Worm (Caenorhabditis elegans) whole organism, late embryonic: ENCODE results near the gene F40F8.11.

Experiments
- C08G9.2 ChIP-seq: sonication (generic microtip); optimal IDR thresholded peaks from 2 replicates; lab custom pipeline; 2016; ENCODE audit warnings: mild to moderate bottlenecking, missing genetic modification characterization, moderate library complexity, missing compliant biosample characterization
- C38D4.7 ChIP-seq: fragments of 200-800 bp; sonication (Bioruptor generic); optimal IDR thresholded peaks from 2 replicates; lab custom pipeline; 2018; ENCODE audit warnings: mild to moderate bottlenecking, missing genetic modification characterization, moderate library complexity, missing compliant biosample characterization
- F13H6.1 ChIP-seq: sonication (generic microtip); optimal IDR thresholded peaks from 2 replicates; lab custom pipeline; 2016; ENCODE audit warnings: missing genetic modification characterization, missing compliant biosample characterization
- K02D7.2 ChIP-seq: sonication (generic microtip); optimal IDR thresholded peaks from 2 replicates; lab custom pipeline; 2017; ENCODE audit warnings: mild to moderate bottlenecking, missing genetic modification characterization, missing compliant biosample characterization
- K09A11.1 ChIP-seq: sonication (generic microtip); optimal IDR thresholded peaks from 2 replicates; lab custom pipeline; 2017; ENCODE audit warnings: antibody characterized with exemption, mild to moderate bottlenecking, missing genetic modification characterization, missing compliant biosample characterization; ENCODE audit not compliant: insufficient read depth
- T23F11.4 ChIP-seq: fragments of 200-800 bp; sonication (Bioruptor generic); optimal IDR thresholded peaks from 2 replicates; lab custom pipeline; 2018; ENCODE audit warnings: mild to moderate bottlenecking, missing genetic modification characterization, missing compliant biosample characterization
- ceh-14 ChIP-seq: sonication (generic microtip); optimal IDR thresholded peaks from 2 replicates; lab custom pipeline; 2016; ENCODE audit warnings: missing genotype, missing genetic modification characterization, missing compliant biosample characterization
- ceh-18 ChIP-seq: sonication (generic microtip); optimal IDR thresholded peaks from 2 replicates; lab custom pipeline; 2016; ENCODE audit warnings: missing genetic modification characterization, missing compliant biosample characterization
- ceh-19 ChIP-seq: fragments of 200-800 bp; sonication (Bioruptor generic); optimal IDR thresholded peaks from 2 replicates; lab custom pipeline; 2018; ENCODE audit warnings: mild to moderate bottlenecking, missing genetic modification characterization, missing compliant biosample characterization
- ceh-2 ChIP-seq: sonication (generic microtip); optimal IDR thresholded peaks from 2 replicates; lab custom pipeline; 2016; ENCODE audit warnings: missing genotype, missing genetic modification characterization, missing compliant biosample characterization
- ceh-22 ChIP-seq: sonication (generic microtip); optimal IDR thresholded peaks from 2 replicates; lab custom pipeline; 2017; ENCODE audit warnings: missing biosample characterization, missing genetic modification characterization
- ceh-24 ChIP-seq: sonication (generic microtip); optimal IDR thresholded peaks from 2 replicates; lab custom pipeline; 2016; ENCODE audit warnings: mild to moderate bottlenecking, missing genetic modification characterization, missing compliant biosample characterization
- ceh-48 ChIP-seq: sonication (generic microtip); optimal IDR thresholded peaks from 2 replicates; lab custom pipeline; 2016; ENCODE audit warnings: missing genetic modification characterization, inconsistent platforms, missing compliant biosample characterization
- ceh-6 ChIP-seq: fragments of 200-800 bp; sonication (Bioruptor generic); optimal IDR thresholded peaks from 2 replicates; lab custom pipeline; 2018; ENCODE audit warnings: mild to moderate bottlenecking, missing genetic modification characterization, missing compliant biosample characterization
- che-1 ChIP-seq: sonication (generic microtip); optimal IDR thresholded peaks from 2 replicates; lab custom pipeline; 2016; ENCODE audit warnings: mild to moderate bottlenecking, missing genetic modification characterization, missing compliant biosample characterization
- dmd-4 ChIP-seq: sonication (generic microtip); optimal IDR thresholded peaks from 2 replicates; lab custom pipeline; 2016; ENCODE audit warnings: borderline replicate concordance, missing genetic modification characterization, missing compliant biosample characterization
- elt-2 ChIP-seq: sonication (generic microtip); optimal IDR thresholded peaks from 2 replicates; lab custom pipeline; 2016; ENCODE audit warnings: missing genetic modification reagents, missing genetic modification characterization, missing compliant biosample characterization
- ets-4 ChIP-seq: sonication (generic microtip); optimal IDR thresholded peaks from 2 replicates; lab custom pipeline; 2016; ENCODE audit warnings: missing genetic modification characterization, missing compliant biosample characterization
- eyg-1 ChIP-seq: sonication (generic microtip); optimal IDR thresholded peaks from 2 replicates; lab custom pipeline; 2016; ENCODE audit warnings: missing genotype, missing genetic modification characterization, missing compliant biosample characterization
- fax-1 ChIP-seq: sonication (generic microtip); optimal IDR thresholded peaks from 2 replicates; lab custom pipeline; 2016; ENCODE audit warnings: missing genotype, missing genetic modification characterization, missing compliant biosample characterization
- fkh-6 ChIP-seq: sonication (generic microtip); optimal IDR thresholded peaks from 2 replicates; lab custom pipeline; 2016; ENCODE audit warnings: missing genetic modification characterization, missing compliant biosample characterization
- hlh-13 ChIP-seq: fragments of 200-800 bp; sonication (Bioruptor generic); optimal IDR thresholded peaks from 2 replicates; lab custom pipeline; 2018; ENCODE audit warnings: mild to moderate bottlenecking, missing genetic modification characterization, missing compliant biosample characterization
- hlh-15 ChIP-seq: sonication (generic microtip); optimal IDR thresholded peaks from 2 replicates; lab custom pipeline; 2016; ENCODE audit warnings: missing genetic modification characterization, missing compliant biosample characterization
- hlh-30 ChIP-seq: sonication (generic microtip); optimal IDR thresholded peaks from 2 replicates; lab custom pipeline; 2017; ENCODE audit warnings: antibody characterized with exemption, missing genetic modification characterization, missing compliant biosample characterization; ENCODE audit not compliant: insufficient read depth
- hlh-8 ChIP-seq: sonication (generic microtip); optimal IDR thresholded peaks from 2 replicates; lab custom pipeline; 2016; ENCODE audit warnings: missing genotype, missing genetic modification characterization, missing compliant biosample characterization
- lim-6 ChIP-seq: sonication (generic microtip); optimal IDR thresholded peaks from 2 replicates; lab custom pipeline; 2016; ENCODE audit warnings: missing genetic modification characterization, missing compliant biosample characterization
- lin-11 ChIP-seq: fragments of 200-800 bp; sonication (Bioruptor generic); optimal IDR thresholded peaks from 2 replicates; lab custom pipeline; 2018; ENCODE audit warnings: mild to moderate bottlenecking, missing genetic modification characterization, missing compliant biosample characterization
- madf-2 ChIP-seq: sonication (generic microtip); optimal IDR thresholded peaks from 2 replicates; lab custom pipeline; 2017; ENCODE audit warnings: missing genetic modification characterization, missing compliant biosample characterization
- mec-3 ChIP-seq: sonication (generic microtip); optimal IDR thresholded peaks from 2 replicates; lab custom pipeline; 2016; ENCODE audit warnings: borderline replicate concordance, missing genetic modification characterization, missing compliant biosample characterization
- nhr-232 ChIP-seq: sonication (generic microtip); optimal IDR thresholded peaks from 2 replicates; lab custom pipeline; 2016; ENCODE audit warnings: missing genetic modification characterization, missing compliant biosample characterization
- pag-3 ChIP-seq: sonication (generic microtip); optimal IDR thresholded peaks from 2 replicates; lab custom pipeline; 2016; ENCODE audit warnings: missing compliant biosample characterization, missing genetic modification characterization, borderline replicate concordance
- pha-4 ChIP-seq: fragments of 150-350 bp; optimal IDR thresholded peaks from 2 replicates; lab custom pipeline; 2018; ENCODE audit warnings: missing biosample characterization, missing genetic modification reagents, missing genetic modification characterization
- ref-2 ChIP-seq: sonication (generic microtip); optimal IDR thresholded peaks from 2 replicates; lab custom pipeline; 2016; ENCODE audit warnings: missing genetic modification characterization, missing compliant biosample characterization
- rnt-1 ChIP-seq: sonication (generic microtip); optimal IDR thresholded peaks from 2 replicates; lab custom pipeline; 2016; ENCODE audit warnings: missing genetic modification characterization, missing compliant biosample characterization
- sdc-2 ChIP-seq: sonication (generic microtip); optimal IDR thresholded peaks from 2 replicates; lab custom pipeline; 2016; ENCODE audit warnings: missing genotype, missing genetic modification characterization, missing compliant biosample characterization
- sox-2 ChIP-seq: fragments of 200-800 bp; sonication (Bioruptor generic); IDR thresholded peaks from 2 replicates; pipeline ENCODE4 v1.3.6; 2022; ENCODE audit warnings: missing genetic modification reagents, missing genetic modification characterization, missing compliant biosample characterization
- tbx-7 ChIP-seq: sonication (generic microtip); optimal IDR thresholded peaks from 2 replicates; lab custom pipeline; 2016; ENCODE audit warnings: missing genotype, missing genetic modification characterization, missing compliant biosample characterization
- unc-42 ChIP-seq: sonication (generic microtip); optimal IDR thresholded peaks from 2 replicates; lab custom pipeline; 2016; ENCODE audit warnings: missing genotype, missing genetic modification characterization, missing compliant biosample characterization
- unc-55 ChIP-seq: sonication (generic microtip); optimal IDR thresholded peaks from 2 replicates; lab custom pipeline; 2017; ENCODE audit warnings: missing biosample characterization, missing genetic modification reagents, missing genetic modification characterization
- unc-86 ChIP-seq: sonication (generic microtip); optimal IDR thresholded peaks from 2 replicates; lab custom pipeline; 2016; ENCODE audit warnings: missing genetic modification characterization, missing compliant biosample characterization

Gene F40F8.11

DNA sequence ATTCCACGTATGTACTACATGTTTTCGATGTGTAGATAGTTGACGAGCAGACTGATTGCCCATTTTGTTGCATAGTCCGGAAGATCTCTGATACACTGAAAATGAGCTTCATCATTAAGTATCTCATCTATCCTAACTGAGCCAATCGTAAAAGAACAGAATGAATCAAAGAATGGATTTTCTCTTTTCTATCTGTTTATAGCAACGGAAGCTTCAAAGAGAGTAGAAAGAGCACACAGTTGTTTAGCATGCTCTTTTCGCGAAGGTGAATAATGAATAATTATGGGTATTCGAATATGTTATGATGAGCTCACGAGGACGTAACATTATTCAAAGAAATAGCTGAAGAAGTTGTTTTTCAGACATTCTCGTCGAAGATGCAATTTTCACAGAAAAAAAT, 21.3 kb downstream of the F40F8.11 start, which contains the start of gene glb-4:
TSS of gene glb-4 (minus strand) at position 101 of the 400 bp plus-strand sequence.
- TF ChIP-seq K02D7.2 (tag; lab: Kevin White, UChicago): no peak
- TF ChIP-seq F13H6.1 (tag; lab: Kevin White, UChicago): no peak
- TF ChIP-seq ets-4 (tag; lab: Kevin White, UChicago): no peak
- no peak for TF ChIP-seq madf-2 (tag; lab: Kevin White, UChicago)
- no peak for TF ChIP-seq hlh-13 (GFP tag; lab: Kevin White, UChicago)
- TF ChIP-seq fax-1: no peak
- no peak for TF ChIP-seq tbx-7 (tag; lab: Kevin White, UChicago)
- no peak for TF ChIP-seq T23F11.4 (GFP tag; lab: Kevin White, UChicago)
- TF ChIP-seq ceh-24 (tag; lab: Kevin White, UChicago): no peak
- TF ChIP-seq che-1: no peak
- TF ChIP-seq C38D4.7: no peak
- no peak for TF ChIP-seq sdc-2 (tag; lab: Kevin White, UChicago)
- TF ChIP-seq C08G9.2 (tag; lab: Kevin White, UChicago): no peak
- TF ChIP-seq ceh-18 (tag; lab: Kevin White, UChicago): no peak

DNA sequence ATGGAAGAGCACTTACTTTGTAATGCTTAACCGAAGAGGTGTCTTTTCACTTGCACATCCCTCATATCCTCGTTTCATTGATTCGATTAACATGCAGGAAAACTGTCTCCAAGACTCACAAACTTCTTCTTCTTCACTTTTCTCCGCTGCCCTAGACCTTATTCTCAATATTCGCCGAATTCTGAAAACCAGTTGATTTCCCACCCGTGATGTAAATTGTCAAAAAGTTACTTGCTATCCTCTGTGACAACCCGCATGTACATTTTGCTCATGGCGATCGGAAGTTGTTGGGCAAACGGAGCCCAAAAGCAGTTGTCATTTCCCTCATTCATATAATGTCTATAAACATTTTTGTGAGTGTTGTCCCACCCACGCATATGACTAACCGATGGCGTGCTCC, 22.0 kb downstream of the F40F8.11 start:
- TF ChIP-seq dmd-4 (tag; lab: Kevin White, UChicago): no peak
- TF ChIP-seq ceh-2 (tag; lab: Kevin White, UChicago): no peak
- no peak for TF ChIP-seq unc-55 (GFP tag; lab: Kevin White, UChicago)
- no peak for TF ChIP-seq fkh-6 (tag; lab: Kevin White, UChicago)
- TF ChIP-seq pag-3 (tag; lab: Kevin White, UChicago): no peak
- TF ChIP-seq hlh-8: no peak
- no peak for TF ChIP-seq eyg-1 (tag; lab: Kevin White, UChicago)
- TF ChIP-seq ceh-6 (GFP tag; lab: Kevin White, UChicago): no peak
- no peak for TF ChIP-seq F13H6.1 (tag; lab: Kevin White, UChicago)
- TF ChIP-seq ceh-22 (tag; lab: Kevin White, UChicago): no peak
- TF ChIP-seq rnt-1 (tag; lab: Kevin White, UChicago): no peak
- TF ChIP-seq unc-42: no peak
- no peak for TF ChIP-seq madf-2 (tag; lab: Kevin White, UChicago)

- TF ChIP-seq madf-2 (tag; lab: Kevin White, UChicago): no peak
- no peak for TF ChIP-seq mec-3 (tag; lab: Kevin White, UChicago)
- TF ChIP-seq tbx-7 (tag; lab: Kevin White, UChicago): no peak
- TF ChIP-seq C08G9.2 (tag; lab: Kevin White, UChicago): no peak
- no peak for TF ChIP-seq T23F11.4 (GFP tag; lab: Kevin White, UChicago)
- TF ChIP-seq ets-4 (tag; lab: Kevin White, UChicago): no peak
- no peak for TF ChIP-seq pag-3 (tag; lab: Kevin White, UChicago)
- TF ChIP-seq hlh-15 (tag; lab: Kevin White, UChicago): no peak
- TF ChIP-seq unc-55 (GFP tag; lab: Kevin White, UChicago): no peak
- no peak for TF ChIP-seq hlh-30 (tag; lab: Kevin White, UChicago)
- TF ChIP-seq K02D7.2 (tag; lab: Kevin White, UChicago): no peak
- no peak for TF ChIP-seq ceh-2 (tag; lab: Kevin White, UChicago)
- TF ChIP-seq K09A11.1: no peak
- TF ChIP-seq pha-4 (tag; lab: Kevin White, UChicago): no peak
These were observed 24.6 kb downstream of the F40F8.11 start, which contains the start of gene apc-17 for ce11 chrII:11107828-11108227. TSS of gene apc-17 (plus strand) at chrII:11108128.

ce11 chrII:11105981-11106711, 26.2 kb downstream of the F40F8.11 start, which contains the start of gene nasp-1:
TSS of gene nasp-1 (plus strand) at chrII:11106612.
- no peak for TF ChIP-seq K09A11.1
- TF ChIP-seq nhr-232: no peak
- no peak for TF ChIP-seq lim-6
- TF ChIP-seq ref-2 (tag; lab: Kevin White, UChicago): no peak
- no peak for TF ChIP-seq unc-86 (tag; lab: Kevin White, UChicago)
- TF ChIP-seq elt-2 (tag; lab: Kevin White, UChicago): no peak
- no peak for TF ChIP-seq ceh-18 (tag; lab: Kevin White, UChicago)
- TF ChIP-seq T23F11.4 (GFP tag; lab: Kevin White, UChicago): no peak
- TF ChIP-seq hlh-30 (tag; lab: Kevin White, UChicago): no peak
- no peak for TF ChIP-seq sox-2 (GFP tag; lab: Robert Waterston, UW)
- TF ChIP-seq ceh-2 (tag; lab: Kevin White, UChicago): no peak
- TF ChIP-seq ceh-48 (tag; lab: Kevin White, UChicago): no peak
- TF ChIP-seq che-1: no peak
- no peak for TF ChIP-seq lin-11 (tag; lab: Kevin White, UChicago)
- no peak for TF ChIP-seq ceh-14 (tag; lab: Kevin White, UChicago)
- no peak for TF ChIP-seq unc-42
- no peak for TF ChIP-seq ets-4 (tag; lab: Kevin White, UChicago)
- no peak for TF ChIP-seq ceh-19 (GFP tag; lab: Kevin White, UChicago)
- TF ChIP-seq hlh-13 (GFP tag; lab: Kevin White, UChicago): no peak
- no peak for TF ChIP-seq fkh-6 (tag; lab: Kevin White, UChicago)
